Worm (Caenorhabditis elegans): ENCODE measurements around the gene C01G10.6.
A peak's percentile ranks its signal among the peaks of the same experiment; 100 is the strongest.

The C01G10.6 gene

DNA sequence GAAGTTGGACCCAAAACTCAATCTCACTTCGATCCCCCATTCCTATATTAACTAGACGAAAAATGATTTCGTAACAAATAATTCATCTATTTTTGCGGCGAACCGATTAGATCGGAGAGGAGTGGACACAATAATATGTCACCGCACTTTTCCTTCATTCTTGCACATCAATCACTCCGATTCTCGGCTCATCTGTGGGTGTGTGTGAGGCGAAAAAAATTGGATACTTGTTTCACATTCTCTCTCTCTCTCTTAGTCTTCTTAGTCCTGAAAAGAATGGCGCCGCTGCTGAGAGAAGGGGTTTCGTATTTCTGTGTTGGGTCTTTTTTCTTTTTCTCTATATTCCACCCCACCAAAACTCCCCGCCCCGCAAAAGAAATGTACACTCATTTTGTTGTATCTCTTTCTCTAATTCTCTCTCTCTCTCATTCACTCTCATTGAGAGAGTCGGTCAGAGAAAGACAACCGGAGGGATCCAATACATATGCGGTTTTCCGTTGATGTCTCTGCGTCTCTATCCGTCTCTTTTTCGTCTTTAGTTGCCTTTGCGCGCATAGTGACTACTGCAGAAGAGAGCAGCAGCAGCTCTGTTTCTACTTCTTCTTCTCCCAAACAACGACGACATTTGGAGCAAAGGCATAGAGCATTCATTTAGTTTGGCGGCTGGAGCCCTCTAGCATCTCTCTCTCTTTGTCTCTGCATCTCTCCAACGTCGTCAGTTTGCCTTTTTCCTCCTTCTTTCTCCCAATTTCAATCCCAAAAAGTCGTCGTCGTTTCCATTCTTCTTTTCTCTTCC, 16.2 kb upstream of the C01G10.6 start, which contains the start of gene unc-76:
Gene unc-76 (plus strand): TSS at position 746 of the 796 bp plus-strand sequence.
- TF ChIP-seq mec-3 (tag; optimal IDR thresholded peaks at IDR 0.05; ENCODE audit: borderline replicate concordance) (no peak), ceh-48 (tag; optimal IDR thresholded peaks at IDR 0.05) (peak; percentile 52), ref-2 (tag; optimal IDR thresholded peaks at IDR 0.05) (peak; percentile 55), elt-2 (tag; optimal IDR thresholded peaks at IDR 0.05) (no peak), pag-3 (tag; optimal IDR thresholded peaks at IDR 0.05; ENCODE audit: borderline replicate concordance) (no peak), ceh-30 (tag; optimal IDR thresholded peaks at IDR 0.05) (no peak), hlh-13 (GFP tag; optimal IDR thresholded peaks at IDR 0.05) (no peak), che-1 (tag; optimal IDR thresholded peaks at IDR 0.05) (no peak), hlh-8 (tag; optimal IDR thresholded peaks at IDR 0.05) (peak; percentile 67), pat-9 (tag; optimal IDR thresholded peaks at IDR 0.05) (no peak), ceh-45 (GFP tag; IDR thresholded peaks at IDR 0.05) (no peak), pax-1 (tag; optimal IDR thresholded peaks at IDR 0.05) (peak; percentile 58), odd-2 (tag; optimal IDR thresholded peaks at IDR 0.05) (no peak), ceh-2 (tag; optimal IDR thresholded peaks at IDR 0.05) (peak; percentile 60), pqm-1 (tag; optimal IDR thresholded peaks at IDR 0.05) (no peak), ceh-22 (tag; optimal IDR thresholded peaks at IDR 0.05) (no peak), syd-9 (tag; optimal IDR thresholded peaks at IDR 0.05) (peak; percentile 24), nhr-232 (tag; optimal IDR thresholded peaks at IDR 0.05) (no peak), nfya-1 (tag; optimal IDR thresholded peaks at IDR 0.05) (peak; percentile 89), ceh-19 (GFP tag; optimal IDR thresholded peaks at IDR 0.05) (no peak), dve-1 (tag; optimal IDR thresholded peaks at IDR 0.05) (peak; percentile 92), sox-2 (GFP tag; IDR thresholded peaks at IDR 0.05) (peak; percentile 28; the same call in 1 of the 2 replicates), gmeb-2 (tag; optimal IDR thresholded peaks at IDR 0.05) (no peak), T23F11.4 (GFP tag; optimal IDR thresholded peaks at IDR 0.05) (no peak), ceh-9 (tag; optimal IDR thresholded peaks at IDR 0.05) (no peak), Y22D7AL.16 (tag; optimal IDR thresholded peaks at IDR 0.05) (no peak), unc-86 (tag; optimal IDR thresholded peaks at IDR 0.05) (peak; percentile 18), ttx-3 (tag; optimal IDR thresholded peaks at IDR 0.05) (no peak), ztf-16 (tag; optimal IDR thresholded peaks at IDR 0.05) (no peak), lin-11 (tag; optimal IDR thresholded peaks at IDR 0.05) (no peak), sox-4 (tag; optimal IDR thresholded peaks at IDR 0.05) (no peak), ceh-18 (tag; optimal IDR thresholded peaks at IDR 0.05) (peak; percentile 95), npax-4 (tag; optimal IDR thresholded peaks at IDR 0.05) (no peak), lim-6 (tag; optimal IDR thresholded peaks at IDR 0.05) (no peak), hlh-6 (tag; optimal IDR thresholded peaks at IDR 0.05) (no peak), unc-3 (GFP tag; conservative IDR thresholded peaks at IDR 0.05) (no peak), unc-3 (tag; optimal IDR thresholded peaks at IDR 0.05) (peak; percentile 57), ama-1 (optimal IDR thresholded peaks at IDR 0.05) (no peak), tbx-2 (tag; optimal IDR thresholded peaks at IDR 0.05) (peak; percentile 84), ets-4 (tag; optimal IDR thresholded peaks at IDR 0.05) (no peak), pha-2 (tag; optimal IDR thresholded peaks at IDR 0.05) (no peak), madf-2 (tag; optimal IDR thresholded peaks at IDR 0.05) (no peak), fkh-10 (GFP tag; optimal IDR thresholded peaks at IDR 0.05) (no peak), ahr-1 (tag; optimal IDR thresholded peaks at IDR 0.05) (no peak), unc-55 (GFP tag; optimal IDR thresholded peaks at IDR 0.05) (peak; percentile 89), ceh-34 (tag; optimal IDR thresholded peaks at IDR 0.05) (peak; percentile 98), K02D7.2 (tag; optimal IDR thresholded peaks at IDR 0.05) (no peak), ceh-14 (tag; optimal IDR thresholded peaks at IDR 0.05) (peak; percentile 74), C08G9.2 (tag; optimal IDR thresholded peaks at IDR 0.05) (peak; percentile 49), pha-4 (tag; optimal IDR thresholded peaks at IDR 0.05) (no peak), rnt-1 (tag; optimal IDR thresholded peaks at IDR 0.05) (peak; percentile 89), dmd-4 (tag; optimal IDR thresholded peaks at IDR 0.05; ENCODE audit: borderline replicate concordance) (no peak)
